Worm (Caenorhabditis elegans): ENCODE measurements around the gene cnp-3.

DNA sequence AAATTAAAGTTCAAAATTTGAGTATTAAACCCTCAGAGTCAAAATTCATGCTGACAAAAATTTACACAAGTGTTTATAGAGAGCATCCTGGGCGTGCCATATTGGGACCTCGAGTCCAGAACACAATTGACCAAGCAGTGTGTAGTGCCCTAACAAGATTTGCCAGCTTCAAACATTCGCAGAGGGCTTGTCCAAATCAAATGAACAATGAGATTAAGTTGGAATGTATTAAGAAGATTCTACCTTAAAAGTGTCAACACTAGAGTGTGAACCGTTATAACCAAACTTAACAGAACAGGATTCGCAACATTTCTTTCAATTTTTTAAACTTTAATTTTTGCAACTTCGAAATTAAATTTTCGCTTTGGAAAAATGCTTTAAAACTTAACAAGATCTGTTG is 32.5 kb upstream of the cnp-3 start:
- no peak for TF ChIP-seq hlh-12 (tag; optimal IDR thresholded peaks at IDR 0.05)
- TF ChIP-seq dox-1 (GFP tag; IDR thresholded peaks at IDR 0.05) = no peak

Measured in whole organism, young adult.